Worm (Caenorhabditis elegans) whole organism, late embryonic: ENCODE measurements around the gene K07H8.11.

Source experiments
- C38D4.7 ChIP-seq: fragments of 200-800 bp; sonication (Bioruptor generic); optimal IDR thresholded peaks from 2 replicates; lab custom pipeline; 2018; ENCODE audit warnings: mild to moderate bottlenecking, missing genetic modification characterization, moderate library complexity, missing compliant biosample characterization
- F13H6.1 ChIP-seq: sonication (generic microtip); optimal IDR thresholded peaks from 2 replicates; lab custom pipeline; 2016; ENCODE audit warnings: missing genetic modification characterization, missing compliant biosample characterization
- K02D7.2 ChIP-seq: sonication (generic microtip); optimal IDR thresholded peaks from 2 replicates; lab custom pipeline; 2017; ENCODE audit warnings: mild to moderate bottlenecking, missing genetic modification characterization, missing compliant biosample characterization
- K09A11.1 ChIP-seq: sonication (generic microtip); optimal IDR thresholded peaks from 2 replicates; lab custom pipeline; 2017; ENCODE audit warnings: antibody characterized with exemption, mild to moderate bottlenecking, missing genetic modification characterization, missing compliant biosample characterization; ENCODE audit not compliant: insufficient read depth
- T23F11.4 ChIP-seq: fragments of 200-800 bp; sonication (Bioruptor generic); optimal IDR thresholded peaks from 2 replicates; lab custom pipeline; 2018; ENCODE audit warnings: mild to moderate bottlenecking, missing genetic modification characterization, missing compliant biosample characterization
- Y22D7AL.16 ChIP-seq: sonication (generic microtip); optimal IDR thresholded peaks from 2 replicates; lab custom pipeline; 2016; ENCODE audit warnings: missing genetic modification characterization, missing compliant biosample characterization
- ahr-1 ChIP-seq: sonication (generic microtip); optimal IDR thresholded peaks from 2 replicates; lab custom pipeline; 2016; ENCODE audit warnings: missing genetic modification characterization, missing compliant biosample characterization
- ama-1 ChIP-seq: fragments of 150-350 bp; optimal IDR thresholded peaks from 2 replicates; lab custom pipeline; 2014
- ceh-14 ChIP-seq: sonication (generic microtip); optimal IDR thresholded peaks from 2 replicates; lab custom pipeline; 2016; ENCODE audit warnings: missing genotype, missing genetic modification characterization, missing compliant biosample characterization
- ceh-18 ChIP-seq: sonication (generic microtip); optimal IDR thresholded peaks from 2 replicates; lab custom pipeline; 2016; ENCODE audit warnings: missing genetic modification characterization, missing compliant biosample characterization
- ceh-22 ChIP-seq: sonication (generic microtip); optimal IDR thresholded peaks from 2 replicates; lab custom pipeline; 2017; ENCODE audit warnings: missing biosample characterization, missing genetic modification characterization
- ceh-31 ChIP-seq: sonication (generic microtip); optimal IDR thresholded peaks from 2 replicates; lab custom pipeline; 2016; ENCODE audit warnings: missing genetic modification characterization, missing compliant biosample characterization
- ceh-45 ChIP-seq: fragments of 200-800 bp; sonication (Bioruptor generic); IDR thresholded peaks from 2 replicates; pipeline ENCODE4 v1.3.6; 2022; ENCODE audit warnings: missing genetic modification reagents, missing genetic modification characterization, missing compliant biosample characterization
- ceh-48 ChIP-seq: sonication (generic microtip); optimal IDR thresholded peaks from 2 replicates; lab custom pipeline; 2016; ENCODE audit warnings: missing genetic modification characterization, inconsistent platforms, missing compliant biosample characterization
- ceh-6 ChIP-seq: fragments of 200-800 bp; sonication (Bioruptor generic); optimal IDR thresholded peaks from 2 replicates; lab custom pipeline; 2018; ENCODE audit warnings: mild to moderate bottlenecking, missing genetic modification characterization, missing compliant biosample characterization
- ceh-9 ChIP-seq: sonication (generic microtip); optimal IDR thresholded peaks from 2 replicates; lab custom pipeline; 2016; ENCODE audit warnings: mild to moderate bottlenecking, missing genetic modification characterization, inconsistent platforms, missing compliant biosample characterization
- che-1 ChIP-seq: sonication (generic microtip); optimal IDR thresholded peaks from 2 replicates; lab custom pipeline; 2016; ENCODE audit warnings: mild to moderate bottlenecking, missing genetic modification characterization, missing compliant biosample characterization
- elt-2 ChIP-seq: sonication (generic microtip); optimal IDR thresholded peaks from 2 replicates; lab custom pipeline; 2016; ENCODE audit warnings: missing genetic modification reagents, missing genetic modification characterization, missing compliant biosample characterization
- elt-4 ChIP-seq: sonication (generic microtip); optimal IDR thresholded peaks from 2 replicates; lab custom pipeline; 2016; ENCODE audit warnings: missing genetic modification characterization, missing compliant biosample characterization
- ets-4 ChIP-seq: sonication (generic microtip); optimal IDR thresholded peaks from 2 replicates; lab custom pipeline; 2016; ENCODE audit warnings: missing genetic modification characterization, missing compliant biosample characterization
- eyg-1 ChIP-seq: sonication (generic microtip); optimal IDR thresholded peaks from 2 replicates; lab custom pipeline; 2016; ENCODE audit warnings: missing genotype, missing genetic modification characterization, missing compliant biosample characterization
- fax-1 ChIP-seq: sonication (generic microtip); optimal IDR thresholded peaks from 2 replicates; lab custom pipeline; 2016; ENCODE audit warnings: missing genotype, missing genetic modification characterization, missing compliant biosample characterization
- gmeb-2 ChIP-seq: sonication (generic microtip); optimal IDR thresholded peaks from 2 replicates; lab custom pipeline; 2016; ENCODE audit warnings: missing genetic modification characterization, inconsistent platforms, missing compliant biosample characterization
- hlh-13 ChIP-seq: fragments of 200-800 bp; sonication (Bioruptor generic); optimal IDR thresholded peaks from 2 replicates; lab custom pipeline; 2018; ENCODE audit warnings: mild to moderate bottlenecking, missing genetic modification characterization, missing compliant biosample characterization
- hlh-15 ChIP-seq: sonication (generic microtip); optimal IDR thresholded peaks from 2 replicates; lab custom pipeline; 2016; ENCODE audit warnings: missing genetic modification characterization, missing compliant biosample characterization
- hlh-30 ChIP-seq: sonication (generic microtip); optimal IDR thresholded peaks from 2 replicates; lab custom pipeline; 2017; ENCODE audit warnings: antibody characterized with exemption, missing genetic modification characterization, missing compliant biosample characterization; ENCODE audit not compliant: insufficient read depth
- hlh-6 ChIP-seq: sonication (generic microtip); optimal IDR thresholded peaks from 2 replicates; lab custom pipeline; 2016; ENCODE audit warnings: missing genotype, missing genetic modification characterization, missing compliant biosample characterization
- hlh-8 ChIP-seq: sonication (generic microtip); optimal IDR thresholded peaks from 2 replicates; lab custom pipeline; 2016; ENCODE audit warnings: missing genotype, missing genetic modification characterization, missing compliant biosample characterization
- madf-2 ChIP-seq: sonication (generic microtip); optimal IDR thresholded peaks from 2 replicates; lab custom pipeline; 2017; ENCODE audit warnings: missing genetic modification characterization, missing compliant biosample characterization
- nhr-11 ChIP-seq: fragments of 150-350 bp; optimal IDR thresholded peaks from 2 replicates; lab custom pipeline; 2014; ENCODE audit warnings: missing biosample characterization, missing genetic modification characterization
- nhr-232 ChIP-seq: sonication (generic microtip); optimal IDR thresholded peaks from 2 replicates; lab custom pipeline; 2016; ENCODE audit warnings: missing genetic modification characterization, missing compliant biosample characterization
- odd-2 ChIP-seq: sonication (generic microtip); optimal IDR thresholded peaks from 2 replicates; lab custom pipeline; 2017; ENCODE audit warnings: antibody characterized with exemption, mild to moderate bottlenecking, missing genetic modification characterization, missing compliant biosample characterization
- pag-3 ChIP-seq: sonication (generic microtip); optimal IDR thresholded peaks from 2 replicates; lab custom pipeline; 2016; ENCODE audit warnings: missing compliant biosample characterization, missing genetic modification characterization, borderline replicate concordance
- pat-9 ChIP-seq: fragments of 200-800 bp; sonication (Bioruptor generic); optimal IDR thresholded peaks from 2 replicates; lab custom pipeline; 2018; ENCODE audit warnings: mild to moderate bottlenecking, missing genetic modification characterization, moderate library complexity, missing compliant biosample characterization
- pha-2 ChIP-seq: sonication (generic microtip); optimal IDR thresholded peaks from 2 replicates; lab custom pipeline; 2017; ENCODE audit warnings: mild to moderate bottlenecking, missing genetic modification characterization, missing compliant biosample characterization
- pha-4 ChIP-seq: fragments of 150-350 bp; optimal IDR thresholded peaks from 2 replicates; lab custom pipeline; 2018; ENCODE audit warnings: missing biosample characterization, missing genetic modification reagents, missing genetic modification characterization
- pqm-1 ChIP-seq: sonication (generic microtip); optimal IDR thresholded peaks from 2 replicates; lab custom pipeline; 2016; ENCODE audit warnings: missing genetic modification characterization, missing compliant biosample characterization
- pros-1 ChIP-seq: fragments of 150-350 bp; optimal IDR thresholded peaks from 2 replicates; lab custom pipeline; 2014; ENCODE audit warnings: missing biosample characterization, missing genetic modification reagents, missing genetic modification characterization
- ref-2 ChIP-seq: sonication (generic microtip); optimal IDR thresholded peaks from 2 replicates; lab custom pipeline; 2016; ENCODE audit warnings: missing genetic modification characterization, missing compliant biosample characterization
- rnt-1 ChIP-seq: sonication (generic microtip); optimal IDR thresholded peaks from 2 replicates; lab custom pipeline; 2016; ENCODE audit warnings: missing genetic modification characterization, missing compliant biosample characterization
- sdc-2 ChIP-seq: sonication (generic microtip); optimal IDR thresholded peaks from 2 replicates; lab custom pipeline; 2016; ENCODE audit warnings: missing genotype, missing genetic modification characterization, missing compliant biosample characterization
- sox-2 ChIP-seq: fragments of 200-800 bp; sonication (Bioruptor generic); IDR thresholded peaks from 2 replicates; pipeline ENCODE4 v1.3.6; 2022; ENCODE audit warnings: missing genetic modification reagents, missing genetic modification characterization, missing compliant biosample characterization
- sox-4 ChIP-seq: sonication (generic microtip); optimal IDR thresholded peaks from 2 replicates; lab custom pipeline; 2017; ENCODE audit warnings: mild to moderate bottlenecking, missing genetic modification characterization, inconsistent platforms, missing compliant biosample characterization
- syd-9 ChIP-seq: sonication (generic microtip); optimal IDR thresholded peaks from 2 replicates; lab custom pipeline; 2016; ENCODE audit warnings: mild to moderate bottlenecking, missing genetic modification characterization, moderate library complexity, missing compliant biosample characterization
- tbx-2 ChIP-seq: sonication (generic microtip); optimal IDR thresholded peaks from 2 replicates; lab custom pipeline; 2016; ENCODE audit warnings: missing genetic modification characterization, missing compliant biosample characterization
- tbx-7 ChIP-seq: sonication (generic microtip); optimal IDR thresholded peaks from 2 replicates; lab custom pipeline; 2016; ENCODE audit warnings: missing genotype, missing genetic modification characterization, missing compliant biosample characterization
- ttx-3 ChIP-seq: sonication (generic microtip); optimal IDR thresholded peaks from 2 replicates; lab custom pipeline; 2016; ENCODE audit warnings: missing genetic modification reagents, missing genetic modification characterization, missing compliant biosample characterization
- unc-42 ChIP-seq: sonication (generic microtip); optimal IDR thresholded peaks from 2 replicates; lab custom pipeline; 2016; ENCODE audit warnings: missing genotype, missing genetic modification characterization, missing compliant biosample characterization
- zip-5 ChIP-seq: sonication (generic microtip); optimal IDR thresholded peaks from 2 replicates; lab custom pipeline; 2016; ENCODE audit warnings: missing genetic modification characterization, missing compliant biosample characterization
- ztf-16 ChIP-seq: sonication (generic microtip); optimal IDR thresholded peaks from 2 replicates; lab custom pipeline; 2017; ENCODE audit warnings: missing genetic modification characterization, missing compliant biosample characterization

Gene K07H8.11

ce11 chrIV:8254193-8254592 is 20.9 kb downstream of the K07H8.11 start:
- no peak for TF ChIP-seq K09A11.1 (tag; lab: Kevin White, UChicago)
- TF ChIP-seq odd-2 (tag; lab: Kevin White, UChicago) = no peak
- no peak for TF ChIP-seq hlh-15 (tag; lab: Kevin White, UChicago)
- no peak for TF ChIP-seq nhr-11 (tag; lab: Kevin White, UChicago)
- no peak for TF ChIP-seq zip-5 (tag; lab: Kevin White, UChicago)
- no peak for TF ChIP-seq ets-4 (tag; lab: Kevin White, UChicago)
- no peak for TF ChIP-seq K02D7.2 (tag; lab: Kevin White, UChicago)
- TF ChIP-seq T23F11.4 (GFP tag; lab: Kevin White, UChicago) = no peak
- TF ChIP-seq ztf-16 = no peak
- no peak for TF ChIP-seq ceh-18 (tag; lab: Kevin White, UChicago)
- no peak for TF ChIP-seq ceh-14 (tag; lab: Kevin White, UChicago)
- TF ChIP-seq madf-2 = no peak
- TF ChIP-seq hlh-30 (tag; lab: Kevin White, UChicago) = no peak
- TF ChIP-seq ref-2 (tag; lab: Kevin White, UChicago) = no peak

ce11 chrIV:8252856-8253255 is 22.3 kb downstream of the K07H8.11 start:
- TF ChIP-seq elt-2 (peak; percentile 98), fax-1 (peak; percentile 91), hlh-13 (GFP tag; lab: Kevin White, UChicago) (peak; percentile 91), madf-2 (peak; percentile 94), gmeb-2 (tag; lab: Kevin White, UChicago) (peak; percentile 98), ceh-48 (peak; percentile 92), ahr-1 (peak; percentile 82), hlh-8 (tag; lab: Kevin White, UChicago) (peak; percentile 89), ceh-22 (peak; percentile 33), pqm-1 (tag; lab: Kevin White, UChicago) (peak; percentile 82), C38D4.7 (GFP tag; lab: Kevin White, UChicago) (peak; percentile 94), ref-2 (tag; lab: Kevin White, UChicago) (peak; percentile 94), ztf-16 (peak; percentile 96), tbx-2 (tag; lab: Kevin White, UChicago) (peak; percentile 93), Y22D7AL.16 (tag; lab: Kevin White, UChicago) (peak; percentile 96), sdc-2 (peak; percentile 89), hlh-6 (peak; percentile 96), syd-9 (peak; percentile 90), ceh-45 (GFP tag; lab: Robert Waterston, UW) (peak; percentile 86), K09A11.1 (tag; lab: Kevin White, UChicago) (peak; percentile 90), pat-9 (tag; lab: Kevin White, UChicago) (peak; percentile 95), nhr-11 (tag; lab: Kevin White, UChicago) (no peak), ceh-6 (GFP tag; lab: Kevin White, UChicago) (peak; percentile 97), tbx-7 (tag; lab: Kevin White, UChicago) (peak; percentile 60), ceh-9 (tag; lab: Kevin White, UChicago) (peak; percentile 93), unc-42 (peak; percentile 43), elt-4 (tag; lab: Kevin White, UChicago) (no peak), nhr-232 (tag; lab: Kevin White, UChicago) (peak; percentile 88), F13H6.1 (peak; percentile 88), ets-4 (tag; lab: Kevin White, UChicago) (peak; percentile 43), ttx-3 (tag; lab: Kevin White, UChicago) (peak; percentile 96), pha-4 (tag; lab: Kevin White, UChicago) (no peak), sox-4 (tag; lab: Kevin White, UChicago) (peak; percentile 97), T23F11.4 (GFP tag; lab: Kevin White, UChicago) (peak; percentile 93), sox-2 (GFP tag; lab: Robert Waterston, UW) (peak; percentile 88), ceh-31 (tag; lab: Kevin White, UChicago) (peak; percentile 73), che-1 (tag; lab: Kevin White, UChicago) (peak; percentile 95), pag-3 (tag; lab: Kevin White, UChicago) (peak; percentile 72), pha-2 (tag; lab: Kevin White, UChicago) (peak; percentile 95), rnt-1 (tag; lab: Kevin White, UChicago) (peak; percentile 83), zip-5 (tag; lab: Kevin White, UChicago) (peak; percentile 88), eyg-1 (tag; lab: Kevin White, UChicago) (peak; percentile 90), ama-1 (lab: Kevin White, UChicago) (no peak), pros-1 (peak; percentile 56), K02D7.2 (tag; lab: Kevin White, UChicago) (peak; percentile 84), ceh-14 (tag; lab: Kevin White, UChicago) (peak; percentile 89)
